Worm (Caenorhabditis elegans) whole organism, midembryonic: ENCODE results near the gene aqp-11.

ENCODE experiments used
- T22C8.4 ChIP-seq: fragments of 200-800 bp; sonication (Bioruptor generic); IDR thresholded peaks from 2 replicates; pipeline ENCODE4 v1.3.6; 2022; ENCODE audit warnings: missing genetic modification characterization, missing compliant biosample characterization
- cog-1 ChIP-seq: sonication (generic microtip); optimal IDR thresholded peaks from 2 replicates; lab custom pipeline; 2016; ENCODE audit warnings: missing genetic modification characterization, missing compliant biosample characterization
- ref-1 ChIP-seq: fragments of 200-800 bp; sonication (Bioruptor generic); conservative IDR thresholded peaks from 2 replicates; pipeline ENCODE4 v1.3.6; 2022; ENCODE audit warnings: missing genetic modification reagents, missing genetic modification characterization, missing compliant biosample characterization
- tab-1 ChIP-seq: fragments of 200-800 bp; sonication (Bioruptor generic); IDR thresholded peaks from 2 replicates; pipeline ENCODE4 v1.3.6; 2022; ENCODE audit warnings: missing genetic modification characterization, missing compliant biosample characterization
- ztf-23 ChIP-seq: fragments of 200-800 bp; sonication (Bioruptor generic); IDR thresholded peaks from 2 replicates; pipeline ENCODE4 v1.3.6; 2022; ENCODE audit warnings: missing genetic modification reagents, missing genetic modification characterization, missing compliant biosample characterization
- ztf-29 ChIP-seq: fragments of 200-800 bp; sonication (Bioruptor generic); IDR thresholded peaks from 2 replicates; pipeline ENCODE4 v1.3.6; 2022; ENCODE audit warnings: missing genetic modification reagents, missing genetic modification characterization, missing compliant biosample characterization

DNA sequence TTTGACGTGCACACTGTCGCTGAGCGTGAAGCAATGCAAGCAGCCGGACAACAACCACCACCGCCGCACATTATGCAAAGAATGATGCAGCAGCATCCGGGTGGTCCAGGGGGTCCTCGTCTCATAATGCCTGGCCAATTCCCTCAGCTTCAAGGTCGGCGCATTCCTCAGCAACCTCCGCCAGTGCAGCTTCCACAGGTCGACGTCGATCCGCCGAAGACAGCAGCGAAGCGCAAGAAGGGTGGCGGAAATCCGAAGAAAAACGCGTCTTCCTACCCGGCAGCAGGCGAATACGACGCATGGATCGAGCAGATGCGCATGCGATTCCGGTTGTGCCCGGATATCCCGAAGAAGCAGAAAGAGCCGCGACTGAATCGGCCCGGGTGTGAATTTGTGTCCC lies 21.7 kb upstream of the aqp-11 start:
- TF ChIP-seq tab-1 (GFP tag; lab: Robert Waterston, UW) (no peak), ref-1 (no peak), ztf-23 (GFP tag; lab: Robert Waterston, UW) (0 out of 2 replicates have a peak, but pooled peaks have one; percentile 43), ztf-29 (GFP tag; lab: Robert Waterston, UW) (no peak), cog-1 (tag; lab: Kevin White, UChicago) (no peak), T22C8.4 (GFP tag; lab: Robert Waterston, UW) (no peak)
